Worm (Caenorhabditis elegans) whole organism, late embryonic: ENCODE measurements around the gene F35H10.2.

Experiments
- C08G9.2 ChIP-seq: sonication (generic microtip); optimal IDR thresholded peaks from 2 replicates; lab custom pipeline; 2016; ENCODE audit warnings: mild to moderate bottlenecking, missing genetic modification characterization, moderate library complexity, missing compliant biosample characterization
- K02D7.2 ChIP-seq: sonication (generic microtip); optimal IDR thresholded peaks from 2 replicates; lab custom pipeline; 2017; ENCODE audit warnings: mild to moderate bottlenecking, missing genetic modification characterization, missing compliant biosample characterization
- K09A11.1 ChIP-seq: sonication (generic microtip); optimal IDR thresholded peaks from 2 replicates; lab custom pipeline; 2017; ENCODE audit warnings: antibody characterized with exemption, mild to moderate bottlenecking, missing genetic modification characterization, missing compliant biosample characterization; ENCODE audit not compliant: insufficient read depth
- T23F11.4 ChIP-seq: fragments of 200-800 bp; sonication (Bioruptor generic); optimal IDR thresholded peaks from 2 replicates; lab custom pipeline; 2018; ENCODE audit warnings: mild to moderate bottlenecking, missing genetic modification characterization, missing compliant biosample characterization
- Y22D7AL.16 ChIP-seq: sonication (generic microtip); optimal IDR thresholded peaks from 2 replicates; lab custom pipeline; 2016; ENCODE audit warnings: missing genetic modification characterization, missing compliant biosample characterization
- ahr-1 ChIP-seq: sonication (generic microtip); optimal IDR thresholded peaks from 2 replicates; lab custom pipeline; 2016; ENCODE audit warnings: missing genetic modification characterization, missing compliant biosample characterization
- ceh-19 ChIP-seq: fragments of 200-800 bp; sonication (Bioruptor generic); optimal IDR thresholded peaks from 2 replicates; lab custom pipeline; 2018; ENCODE audit warnings: mild to moderate bottlenecking, missing genetic modification characterization, missing compliant biosample characterization
- ceh-2 ChIP-seq: sonication (generic microtip); optimal IDR thresholded peaks from 2 replicates; lab custom pipeline; 2016; ENCODE audit warnings: missing genotype, missing genetic modification characterization, missing compliant biosample characterization
- ceh-31 ChIP-seq: sonication (generic microtip); optimal IDR thresholded peaks from 2 replicates; lab custom pipeline; 2016; ENCODE audit warnings: missing genetic modification characterization, missing compliant biosample characterization
- ceh-48 ChIP-seq: sonication (generic microtip); optimal IDR thresholded peaks from 2 replicates; lab custom pipeline; 2016; ENCODE audit warnings: missing genetic modification characterization, inconsistent platforms, missing compliant biosample characterization
- ceh-6 ChIP-seq: fragments of 200-800 bp; sonication (Bioruptor generic); optimal IDR thresholded peaks from 2 replicates; lab custom pipeline; 2018; ENCODE audit warnings: mild to moderate bottlenecking, missing genetic modification characterization, missing compliant biosample characterization
- ceh-9 ChIP-seq: sonication (generic microtip); optimal IDR thresholded peaks from 2 replicates; lab custom pipeline; 2016; ENCODE audit warnings: mild to moderate bottlenecking, missing genetic modification characterization, inconsistent platforms, missing compliant biosample characterization
- che-1 ChIP-seq: sonication (generic microtip); optimal IDR thresholded peaks from 2 replicates; lab custom pipeline; 2016; ENCODE audit warnings: mild to moderate bottlenecking, missing genetic modification characterization, missing compliant biosample characterization
- elt-4 ChIP-seq: sonication (generic microtip); optimal IDR thresholded peaks from 2 replicates; lab custom pipeline; 2016; ENCODE audit warnings: missing genetic modification characterization, missing compliant biosample characterization
- ets-4 ChIP-seq: sonication (generic microtip); optimal IDR thresholded peaks from 2 replicates; lab custom pipeline; 2016; ENCODE audit warnings: missing genetic modification characterization, missing compliant biosample characterization
- fax-1 ChIP-seq: sonication (generic microtip); optimal IDR thresholded peaks from 2 replicates; lab custom pipeline; 2016; ENCODE audit warnings: missing genotype, missing genetic modification characterization, missing compliant biosample characterization
- fkh-10 ChIP-seq: fragments of 150-350 bp; optimal IDR thresholded peaks from 2 replicates; lab custom pipeline; 2014; ENCODE audit warnings: missing biosample characterization, missing genetic modification reagents, missing genetic modification characterization
- fkh-6 ChIP-seq: sonication (generic microtip); optimal IDR thresholded peaks from 2 replicates; lab custom pipeline; 2016; ENCODE audit warnings: missing genetic modification characterization, missing compliant biosample characterization
- gmeb-2 ChIP-seq: sonication (generic microtip); optimal IDR thresholded peaks from 2 replicates; lab custom pipeline; 2016; ENCODE audit warnings: missing genetic modification characterization, inconsistent platforms, missing compliant biosample characterization
- lim-6 ChIP-seq: sonication (generic microtip); optimal IDR thresholded peaks from 2 replicates; lab custom pipeline; 2016; ENCODE audit warnings: missing genetic modification characterization, missing compliant biosample characterization
- lin-11 ChIP-seq: fragments of 200-800 bp; sonication (Bioruptor generic); optimal IDR thresholded peaks from 2 replicates; lab custom pipeline; 2018; ENCODE audit warnings: mild to moderate bottlenecking, missing genetic modification characterization, missing compliant biosample characterization
- madf-2 ChIP-seq: sonication (generic microtip); optimal IDR thresholded peaks from 2 replicates; lab custom pipeline; 2017; ENCODE audit warnings: missing genetic modification characterization, missing compliant biosample characterization
- nfya-1 ChIP-seq: sonication (generic microtip); optimal IDR thresholded peaks from 2 replicates; lab custom pipeline; 2017; ENCODE audit warnings: missing genetic modification characterization, mild to moderate bottlenecking, missing compliant biosample characterization, antibody characterized with exemption, moderate library complexity
- pat-9 ChIP-seq: fragments of 200-800 bp; sonication (Bioruptor generic); optimal IDR thresholded peaks from 2 replicates; lab custom pipeline; 2018; ENCODE audit warnings: mild to moderate bottlenecking, missing genetic modification characterization, moderate library complexity, missing compliant biosample characterization
- pha-2 ChIP-seq: sonication (generic microtip); optimal IDR thresholded peaks from 2 replicates; lab custom pipeline; 2017; ENCODE audit warnings: mild to moderate bottlenecking, missing genetic modification characterization, missing compliant biosample characterization
- pqm-1 ChIP-seq: sonication (generic microtip); optimal IDR thresholded peaks from 2 replicates; lab custom pipeline; 2016; ENCODE audit warnings: missing genetic modification characterization, missing compliant biosample characterization
- pros-1 ChIP-seq: fragments of 150-350 bp; optimal IDR thresholded peaks from 2 replicates; lab custom pipeline; 2014; ENCODE audit warnings: missing biosample characterization, missing genetic modification reagents, missing genetic modification characterization
- rnt-1 ChIP-seq: sonication (generic microtip); optimal IDR thresholded peaks from 2 replicates; lab custom pipeline; 2016; ENCODE audit warnings: missing genetic modification characterization, missing compliant biosample characterization
- sdc-2 ChIP-seq: sonication (generic microtip); optimal IDR thresholded peaks from 2 replicates; lab custom pipeline; 2016; ENCODE audit warnings: missing genotype, missing genetic modification characterization, missing compliant biosample characterization
- sox-2 ChIP-seq: fragments of 200-800 bp; sonication (Bioruptor generic); IDR thresholded peaks from 2 replicates; pipeline ENCODE4 v1.3.6; 2022; ENCODE audit warnings: missing genetic modification reagents, missing genetic modification characterization, missing compliant biosample characterization
- sox-4 ChIP-seq: sonication (generic microtip); optimal IDR thresholded peaks from 2 replicates; lab custom pipeline; 2017; ENCODE audit warnings: mild to moderate bottlenecking, missing genetic modification characterization, inconsistent platforms, missing compliant biosample characterization
- syd-9 ChIP-seq: sonication (generic microtip); optimal IDR thresholded peaks from 2 replicates; lab custom pipeline; 2016; ENCODE audit warnings: mild to moderate bottlenecking, missing genetic modification characterization, moderate library complexity, missing compliant biosample characterization
- tbx-2 ChIP-seq: sonication (generic microtip); optimal IDR thresholded peaks from 2 replicates; lab custom pipeline; 2016; ENCODE audit warnings: missing genetic modification characterization, missing compliant biosample characterization
- tbx-7 ChIP-seq: sonication (generic microtip); optimal IDR thresholded peaks from 2 replicates; lab custom pipeline; 2016; ENCODE audit warnings: missing genotype, missing genetic modification characterization, missing compliant biosample characterization
- unc-3 ChIP-seq, 2 experiments: fragments of 200-800 bp in 1 of 2; sonication (Bioruptor generic) in 1 of 2; sonication (generic microtip) in 1 of 2; conservative IDR thresholded peaks in 1 of 2; optimal IDR thresholded peaks in 1 of 2; 2 replicates each; pipeline versions ENCODE4 v1.3.6 to Lab custom; 2016 to 2022; ENCODE audit warnings: missing compliant biosample characterization in 2 of 2, missing genetic modification characterization in 2 of 2, missing genetic modification reagents in 1 of 2
- unc-86 ChIP-seq: sonication (generic microtip); optimal IDR thresholded peaks from 2 replicates; lab custom pipeline; 2016; ENCODE audit warnings: missing genetic modification characterization, missing compliant biosample characterization
- ztf-16 ChIP-seq: sonication (generic microtip); optimal IDR thresholded peaks from 2 replicates; lab custom pipeline; 2017; ENCODE audit warnings: missing genetic modification characterization, missing compliant biosample characterization

The F35H10.2 gene

ce11 chrIV:8297192-8297591, 31.8 kb upstream of the F35H10.2 start, which contains the start of gene nprl-3:
Gene nprl-3, plus strand, starts transcription at chrIV:8297492.
- TF ChIP-seq sox-2, result no peak
- TF ChIP-seq fkh-10 (GFP tag; lab: Kevin White, UChicago), result no peak
- no peak for TF ChIP-seq Y22D7AL.16 (tag; lab: Kevin White, UChicago)
- TF ChIP-seq che-1 (tag; lab: Kevin White, UChicago), result no peak

ce11 chrIV:8299636-8300035, 29.4 kb upstream of the F35H10.2 start, which contains the start of gene F35H10.6:
Gene F35H10.6, plus strand, starts transcription at chrIV:8299936.
- TF ChIP-seq che-1 (tag; lab: Kevin White, UChicago) (no peak), ceh-9 (no peak), ceh-19 (GFP tag; lab: Kevin White, UChicago) (no peak), Y22D7AL.16 (tag; lab: Kevin White, UChicago) (no peak), tbx-2 (tag; lab: Kevin White, UChicago) (no peak), ceh-2 (no peak)

ce11 chrIV:8300468-8300867, 28.5 kb upstream of the F35H10.2 start, which contains the start of gene F35H10.5:
Gene F35H10.5, plus strand, starts transcription at chrIV:8300768.
- TF ChIP-seq pros-1 (tag; lab: Kevin White, UChicago) (no peak), nfya-1 (tag; lab: Kevin White, UChicago) (no peak), Y22D7AL.16 (tag; lab: Kevin White, UChicago) (no peak), elt-4 (no peak), madf-2 (tag; lab: Kevin White, UChicago) (no peak)

- no peak for TF ChIP-seq ahr-1 (tag; lab: Kevin White, UChicago)
- TF ChIP-seq K02D7.2, result no peak
- TF ChIP-seq C08G9.2 (tag; lab: Kevin White, UChicago), result no peak
- TF ChIP-seq T23F11.4, result no peak
- no peak for TF ChIP-seq rnt-1
- no peak for TF ChIP-seq unc-3 (GFP tag; conservative IDR thresholded peaks at IDR 0.05; lab: Robert Waterston, UW)
- no peak for TF ChIP-seq unc-3 (tag; optimal IDR thresholded peaks at IDR 0.05; lab: Kevin White, UChicago)
- no peak for TF ChIP-seq fax-1 (tag; lab: Kevin White, UChicago)
- TF ChIP-seq lim-6, result no peak
- TF ChIP-seq ceh-48 (tag; lab: Kevin White, UChicago), result no peak
- TF ChIP-seq K09A11.1 (tag; lab: Kevin White, UChicago), result no peak
- no peak for TF ChIP-seq ztf-16 (tag; lab: Kevin White, UChicago)
Measured at ce11 chrIV:8301925-8302324, 27.1 kb upstream of the F35H10.2 start.

ce11 chrIV:8302648-8303161, 26.3 kb upstream of the F35H10.2 start:
- no peak for TF ChIP-seq ets-4
- no peak for TF ChIP-seq gmeb-2 (tag; lab: Kevin White, UChicago)
- no peak for TF ChIP-seq fkh-6
- no peak for TF ChIP-seq ceh-31 (tag; lab: Kevin White, UChicago)
- TF ChIP-seq pqm-1 (tag; lab: Kevin White, UChicago), result no peak
- no peak for TF ChIP-seq lin-11 (tag; lab: Kevin White, UChicago)
- TF ChIP-seq ceh-6 (GFP tag; lab: Kevin White, UChicago), result no peak
- TF ChIP-seq Y22D7AL.16 (tag; lab: Kevin White, UChicago), result no peak
- no peak for TF ChIP-seq sdc-2 (tag; lab: Kevin White, UChicago)
- no peak for TF ChIP-seq unc-86 (tag; lab: Kevin White, UChicago)

ce11 chrIV:8303668-8304067, 25.3 kb upstream of the F35H10.2 start, which contains the start of gene vha-5:
Gene vha-5, plus strand, starts transcription at chrIV:8303968.
- no peak for TF ChIP-seq ceh-2
- TF ChIP-seq syd-9 (tag; lab: Kevin White, UChicago), result no peak
- no peak for TF ChIP-seq ahr-1 (tag; lab: Kevin White, UChicago)
- TF ChIP-seq Y22D7AL.16 (tag; lab: Kevin White, UChicago), result no peak
- no peak for TF ChIP-seq sox-4 (tag; lab: Kevin White, UChicago)
- TF ChIP-seq C08G9.2 (tag; lab: Kevin White, UChicago), result no peak
- no peak for TF ChIP-seq tbx-7 (tag; lab: Kevin White, UChicago)
- TF ChIP-seq pqm-1 (tag; lab: Kevin White, UChicago), result no peak
- no peak for TF ChIP-seq pat-9
- TF ChIP-seq pha-2 (tag; lab: Kevin White, UChicago), result no peak
- TF ChIP-seq ets-4, result no peak
- TF ChIP-seq elt-4, result no peak
- TF ChIP-seq gmeb-2 (tag; lab: Kevin White, UChicago), result no peak
- TF ChIP-seq K09A11.1 (tag; lab: Kevin White, UChicago), result no peak
- TF ChIP-seq, all 69 proteins: peak for 0
